Worm (Caenorhabditis elegans): ENCODE measurements around the gene srw-66.
A peak's percentile ranks its signal among the peaks of the same experiment; 100 is the strongest.

Gene srw-66

DNA sequence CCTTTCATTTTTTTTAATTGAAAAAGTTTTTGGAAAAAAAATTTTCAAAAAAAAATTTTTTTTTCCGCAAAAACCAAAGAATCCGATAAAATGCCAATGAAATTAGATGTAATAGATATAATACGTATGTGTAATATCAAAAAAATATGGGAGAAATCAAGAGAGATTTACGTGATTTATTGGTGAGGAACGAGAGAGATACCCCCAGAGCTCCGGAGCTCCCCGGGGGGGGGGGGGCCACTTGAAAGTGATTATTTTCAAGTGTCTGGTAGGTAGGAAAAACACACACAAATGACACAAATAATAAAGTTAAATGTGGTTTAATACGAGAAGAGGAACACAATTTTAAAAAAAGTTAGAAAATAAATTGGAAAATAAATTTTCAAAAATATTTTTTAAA is 5.1 kb upstream of the srw-66 start, which contains the start of gene Y57G7A.11:
Gene Y57G7A.11 (minus strand): TSS at position 101 of the 400 bp plus-strand sequence.
- TF ChIP-seq daf-12 (tag; optimal IDR thresholded peaks at IDR 0.05) (no peak), ztf-4 (tag; optimal IDR thresholded peaks at IDR 0.05) (no peak), lin-39 (tag; optimal IDR thresholded peaks at IDR 0.05) (no peak), nhr-237 (tag; optimal IDR thresholded peaks at IDR 0.05) (no peak), lin-15B (tag; optimal IDR thresholded peaks at IDR 0.05) (no peak), elt-3 (tag; optimal IDR thresholded peaks at IDR 0.05) (no peak), sea-2 (GFP tag; optimal IDR thresholded peaks at IDR 0.05) (no peak), lsy-12 (tag; optimal IDR thresholded peaks at IDR 0.05) (no peak), snpc-4 (tag; optimal IDR thresholded peaks at IDR 0.05) (no peak), ceh-82 (tag; optimal IDR thresholded peaks at IDR 0.05) (no peak), fkh-10 (GFP tag; optimal IDR thresholded peaks at IDR 0.05) (no peak), ceh-16 (tag; optimal IDR thresholded peaks at IDR 0.05) (no peak), pqm-1 (tag; optimal IDR thresholded peaks at IDR 0.05) (no peak)

- TF ChIP-seq tbx-2 (tag; optimal IDR thresholded peaks at IDR 0.05) (no peak), nhr-77 (tag; optimal IDR thresholded peaks at IDR 0.05) (no peak), nhr-237 (tag; optimal IDR thresholded peaks at IDR 0.05) (no peak), pqm-1 (tag; optimal IDR thresholded peaks at IDR 0.05) (no peak), nhr-12 (tag; optimal IDR thresholded peaks at IDR 0.05) (no peak), ceh-28 (tag; optimal IDR thresholded peaks at IDR 0.05) (peak; percentile 24), ztf-11 (tag; optimal IDR thresholded peaks at IDR 0.05) (no peak), nhr-11 (tag; optimal IDR thresholded peaks at IDR 0.05) (no peak), jun-1 (tag; optimal IDR thresholded peaks at IDR 0.05) (no peak)
These were observed 3.7 kb upstream of the srw-66 start, which contains the start of gene Y57G7A.5 for ce11 chrII:1275439-1275838. TSS of gene Y57G7A.5 (minus strand) at chrII:1275539.

- TF ChIP-seq snpc-4 (tag; optimal IDR thresholded peaks at IDR 0.05) (no peak), ztf-11 (tag; optimal IDR thresholded peaks at IDR 0.05) (no peak), nhr-28 (tag; optimal IDR thresholded peaks at IDR 0.05) (no peak), nhr-12 (tag; optimal IDR thresholded peaks at IDR 0.05) (no peak), jun-1 (tag; optimal IDR thresholded peaks at IDR 0.05) (no peak), pha-4 (tag; optimal IDR thresholded peaks at IDR 0.05) (no peak), lin-15B (tag; optimal IDR thresholded peaks at IDR 0.05) (no peak)
These were observed 4.9 kb downstream of the srw-66 start, which contains the start of gene oac-30 for ce11 chrII:1266790-1267189. TSS of gene oac-30 (minus strand) at chrII:1266890.

DNA sequence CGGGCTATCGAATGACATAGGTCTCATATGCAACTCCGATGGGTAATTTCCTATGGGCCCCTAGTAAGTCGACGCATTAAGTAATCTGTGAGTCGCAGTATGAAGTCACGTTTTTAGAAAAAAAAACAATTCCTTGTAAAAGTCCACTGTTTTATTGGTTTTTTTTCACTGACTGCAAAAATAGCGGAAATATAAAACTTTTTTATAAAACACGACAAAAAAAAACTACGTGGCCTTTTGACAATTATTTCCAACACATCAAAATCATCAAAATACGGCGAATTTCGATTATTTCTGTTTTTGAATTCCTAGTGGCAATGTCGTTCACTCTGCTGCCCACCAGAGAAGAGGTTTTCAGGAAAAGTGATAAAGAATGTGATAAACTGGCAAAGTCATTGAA is 13.1 kb downstream of the srw-66 start, which contains the start of gene clpr-2:
Gene clpr-2 (plus strand): TSS at position 301 of the 400 bp plus-strand sequence.
- TF ChIP-seq eor-1 (tag; optimal IDR thresholded peaks at IDR 0.05) (no peak), nhr-23 (tag; optimal IDR thresholded peaks at IDR 0.05) (no peak), ztf-11 (tag; optimal IDR thresholded peaks at IDR 0.05) (no peak), elt-2 (tag; optimal IDR thresholded peaks at IDR 0.05) (no peak), daf-12 (tag; optimal IDR thresholded peaks at IDR 0.05) (no peak), zag-1 (tag; optimal IDR thresholded peaks at IDR 0.05) (no peak), nhr-76 (tag; optimal IDR thresholded peaks at IDR 0.05) (no peak), ZK546.5 (tag; optimal IDR thresholded peaks at IDR 0.05) (no peak), nhr-237 (tag; optimal IDR thresholded peaks at IDR 0.05) (no peak), nhr-11 (tag; optimal IDR thresholded peaks at IDR 0.05) (no peak), mml-1 (tag; optimal IDR thresholded peaks at IDR 0.05) (no peak), ceh-28 (tag; optimal IDR thresholded peaks at IDR 0.05) (no peak), tbx-2 (tag; optimal IDR thresholded peaks at IDR 0.05) (no peak), R02D3.7 (tag; optimal IDR thresholded peaks at IDR 0.05) (no peak), aly-2 (tag; optimal IDR thresholded peaks at IDR 0.05) (no peak), mdl-1 (tag; optimal IDR thresholded peaks at IDR 0.05) (no peak), snpc-4 (tag; optimal IDR thresholded peaks at IDR 0.05) (no peak)

ce11 chrII:1256742-1257141 is 15.0 kb downstream of the srw-66 start:
- TF ChIP-seq nhr-76 (tag; optimal IDR thresholded peaks at IDR 0.05): no peak
- TF ChIP-seq nhr-43 (tag; optimal IDR thresholded peaks at IDR 0.05; ENCODE audit: poor library complexity, severe bottlenecking): no peak
- TF ChIP-seq fkh-2 (tag; optimal IDR thresholded peaks at IDR 0.05): no peak
- TF ChIP-seq nhr-11 (tag; optimal IDR thresholded peaks at IDR 0.05): no peak
- no peak for TF ChIP-seq unc-39 (tag; optimal IDR thresholded peaks at IDR 0.05)
- no peak for TF ChIP-seq eor-1 (tag; optimal IDR thresholded peaks at IDR 0.05)
- TF ChIP-seq mml-1 (tag; optimal IDR thresholded peaks at IDR 0.05): no peak
- no peak for TF ChIP-seq ztf-4 (tag; optimal IDR thresholded peaks at IDR 0.05)
- no peak for TF ChIP-seq ceh-28 (tag; optimal IDR thresholded peaks at IDR 0.05)
- TF ChIP-seq zag-1 (tag; optimal IDR thresholded peaks at IDR 0.05): no peak
- no peak for TF ChIP-seq unc-62 (GFP tag; optimal IDR thresholded peaks at IDR 0.05)
- no peak for TF ChIP-seq skn-1 (tag; optimal IDR thresholded peaks at IDR 0.05)

All from whole organism, L3 larva.